Worm (Caenorhabditis elegans) whole organism, midembryonic: ENCODE results near the gene oac-50.

Experiments
- T22C8.4 ChIP-seq: fragments of 200-800 bp; sonication (Bioruptor generic); IDR thresholded peaks from 2 replicates; pipeline ENCODE4 v1.3.6; 2022; ENCODE audit warnings: missing genetic modification characterization, missing compliant biosample characterization
- cog-1 ChIP-seq: sonication (generic microtip); optimal IDR thresholded peaks from 2 replicates; lab custom pipeline; 2016; ENCODE audit warnings: missing genetic modification characterization, missing compliant biosample characterization
- klf-2 ChIP-seq: fragments of 200-800 bp; sonication (Bioruptor generic); conservative IDR thresholded peaks from 2 replicates; pipeline ENCODE4 v1.3.6; 2022; ENCODE audit warnings: missing genetic modification reagents, missing genetic modification characterization, missing compliant biosample characterization
- med-1 ChIP-seq: sonication (generic microtip); optimal IDR thresholded peaks from 2 replicates; lab custom pipeline; 2017; ENCODE audit warnings: missing genetic modification characterization, mild to moderate bottlenecking, missing compliant biosample characterization, antibody characterized with exemption, missing genetic modification reagents; ENCODE audit not compliant: insufficient read depth
- ref-1 ChIP-seq: fragments of 200-800 bp; sonication (Bioruptor generic); conservative IDR thresholded peaks from 2 replicates; pipeline ENCODE4 v1.3.6; 2022; ENCODE audit warnings: missing genetic modification reagents, missing genetic modification characterization, missing compliant biosample characterization
- tab-1 ChIP-seq: fragments of 200-800 bp; sonication (Bioruptor generic); IDR thresholded peaks from 2 replicates; pipeline ENCODE4 v1.3.6; 2022; ENCODE audit warnings: missing genetic modification characterization, missing compliant biosample characterization
- ztf-23 ChIP-seq: fragments of 200-800 bp; sonication (Bioruptor generic); IDR thresholded peaks from 2 replicates; pipeline ENCODE4 v1.3.6; 2022; ENCODE audit warnings: missing genetic modification reagents, missing genetic modification characterization, missing compliant biosample characterization
- ztf-29 ChIP-seq: fragments of 200-800 bp; sonication (Bioruptor generic); IDR thresholded peaks from 2 replicates; pipeline ENCODE4 v1.3.6; 2022; ENCODE audit warnings: missing genetic modification reagents, missing genetic modification characterization, missing compliant biosample characterization

- TF ChIP-seq ref-1 (no peak), cog-1 (tag; lab: Kevin White, UChicago) (no peak), klf-2 (no peak), med-1 (GFP tag; lab: Kevin White, UChicago) (no peak), T22C8.4 (GFP tag; lab: Robert Waterston, UW) (no peak), ztf-23 (GFP tag; lab: Robert Waterston, UW) (no peak), ztf-29 (GFP tag; lab: Robert Waterston, UW) (no peak), tab-1 (GFP tag; lab: Robert Waterston, UW) (no peak)
Observed at ce11 chrV:9082350-9082749, 9.0 kb upstream of the oac-50 start.
